Worm (Caenorhabditis elegans) whole organism, mixed stage, embryonic: ENCODE data around the gene K03B4.4.

Experiments
- ceh-39 ChIP-seq: fragments of 150-350 bp; optimal IDR thresholded peaks from 2 replicates; lab custom pipeline; 2014; ENCODE audit warnings: missing biosample characterization, missing genetic modification characterization
- mep-1 ChIP-seq: fragments of 150-350 bp; optimal IDR thresholded peaks from 2 replicates; lab custom pipeline; 2017; ENCODE audit warnings: missing biosample characterization, missing genetic modification reagents, missing genetic modification characterization, inconsistent platforms
- mls-2 ChIP-seq: sonication (generic microtip); optimal IDR thresholded peaks from 2 replicates; lab custom pipeline; 2016; ENCODE audit warnings: mild to moderate bottlenecking, missing genetic modification characterization, moderate library complexity, missing compliant biosample characterization
- nhr-28 ChIP-seq: fragments of 150-350 bp; optimal IDR thresholded peaks from 2 replicates; lab custom pipeline; 2014; ENCODE audit warnings: missing biosample characterization, missing genetic modification characterization
- snpc-4 ChIP-seq: fragments of 150-350 bp; optimal IDR thresholded peaks from 2 replicates; lab custom pipeline; 2014; ENCODE audit warnings: missing biosample characterization, missing genetic modification characterization
- unc-39 ChIP-seq: fragments of 150-350 bp; optimal IDR thresholded peaks from 2 replicates; lab custom pipeline; 2014; ENCODE audit warnings: missing biosample characterization, missing genetic modification characterization
- unc-62 ChIP-seq: fragments of 150-350 bp; optimal IDR thresholded peaks from 2 replicates; lab custom pipeline; 2014; ENCODE audit warnings: missing biosample characterization, missing genetic modification reagents, missing genetic modification characterization

- TF ChIP-seq ceh-39 (tag; lab: Kevin White, UChicago), result no peak
- TF ChIP-seq unc-39 (tag; lab: Kevin White, UChicago), result no peak
- TF ChIP-seq snpc-4 (tag; lab: Kevin White, UChicago), result no peak
- TF ChIP-seq unc-62 (GFP tag; lab: Kevin White, UChicago), result no peak
- TF ChIP-seq mep-1 (tag; lab: Kevin White, UChicago), result no peak
- TF ChIP-seq mls-2 (tag; lab: Kevin White, UChicago), result no peak
- TF ChIP-seq nhr-28, result no peak
Measured at ce11 chrV:4694466-4695092, 12.8 kb downstream of the K03B4.4 start.
